Worm (Caenorhabditis elegans) whole organism, L4 larva: Measurements from ENCODE around the gene srbc-83.

Source experiments
- D1046.2 ChIP-seq: fragments of 200-800 bp; sonication (Bioruptor generic); IDR thresholded peaks from 2 replicates; pipeline ENCODE4 v1.3.6; 2022; ENCODE audit warnings: missing genetic modification characterization, missing compliant biosample characterization
- F10B5.3 ChIP-seq: sonication (generic microtip); optimal IDR thresholded peaks from 2 replicates; lab custom pipeline; 2016; ENCODE audit warnings: mild to moderate bottlenecking, missing genetic modification characterization, missing compliant biosample characterization
- F49E8.2 ChIP-seq: sonication (generic microtip); optimal IDR thresholded peaks from 2 replicates; lab custom pipeline; 2016; ENCODE audit warnings: missing compliant biosample characterization, mild to moderate bottlenecking, missing genetic modification characterization, borderline replicate concordance
- T26A8.4 ChIP-seq: fragments of 200-800 bp; sonication (Bioruptor generic); IDR thresholded peaks from 2 replicates; pipeline ENCODE4 v1.3.6; 2022; ENCODE audit warnings: missing genetic modification characterization, missing compliant biosample characterization
- ZK546.5 ChIP-seq, 2 experiments: sonication (generic microtip); optimal IDR thresholded peaks; 2 replicates each; lab custom pipeline; 2017; ENCODE audit warnings: missing biosample characterization in 2 of 2, missing genetic modification characterization in 2 of 2
- ama-1 ChIP-seq: fragments of 150-350 bp; optimal IDR thresholded peaks from 2 replicates; lab custom pipeline; 2014; ENCODE audit warnings: inconsistent platforms, mixed read lengths
- attf-4 ChIP-seq: sonication (generic microtip); optimal IDR thresholded peaks from 3 replicates; lab custom pipeline; 2017; ENCODE audit warnings: missing biosample characterization, missing genetic modification characterization
- ceh-20 ChIP-seq: fragments of 200-800 bp; sonication (Bioruptor generic); IDR thresholded peaks from 2 replicates; pipeline ENCODE4 v1.3.6; 2022; ENCODE audit warnings: missing genetic modification reagents, missing genetic modification characterization, missing compliant biosample characterization
- ceh-32 ChIP-seq: sonication (generic microtip); optimal IDR thresholded peaks from 2 replicates; lab custom pipeline; 2016; ENCODE audit warnings: mild to moderate bottlenecking, missing genetic modification characterization, missing compliant biosample characterization; ENCODE audit not compliant: poor library complexity
- ceh-44 ChIP-seq: fragments of 200-800 bp; sonication (Bioruptor generic); IDR thresholded peaks from 2 replicates; pipeline ENCODE4 v1.3.6; 2022; ENCODE audit warnings: missing genetic modification reagents, missing genetic modification characterization, missing compliant biosample characterization
- ceh-82 ChIP-seq: sonication (generic microtip); optimal IDR thresholded peaks from 2 replicates; lab custom pipeline; 2017; ENCODE audit warnings: missing biosample characterization, missing genetic modification characterization
- cey-2 ChIP-seq: sonication (generic microtip); optimal IDR thresholded peaks from 3 replicates; lab custom pipeline; 2017; ENCODE audit warnings: missing genetic modification characterization, mild to moderate bottlenecking, missing compliant biosample characterization, antibody characterized with exemption, borderline replicate concordance; ENCODE audit not compliant: insufficient read depth
- daf-19 ChIP-seq: fragments of 200-800 bp; sonication (Bioruptor generic); conservative IDR thresholded peaks from 2 replicates; pipeline ENCODE4 v1.3.6; 2022; ENCODE audit warnings: missing genetic modification characterization, missing compliant biosample characterization
- dmd-6 ChIP-seq: fragments of 200-800 bp; sonication (Bioruptor generic); IDR thresholded peaks from 2 replicates; pipeline ENCODE4 v1.3.6; 2022; ENCODE audit warnings: missing genetic modification reagents, missing genetic modification characterization, missing compliant biosample characterization
- duxl-1 ChIP-seq: sonication (generic microtip); optimal IDR thresholded peaks from 2 replicates; lab custom pipeline; 2016; ENCODE audit warnings: mild to moderate bottlenecking, missing genetic modification characterization, moderate library complexity, missing compliant biosample characterization; ENCODE audit not compliant: poor library complexity
- fos-1 ChIP-seq: fragments of 150-350 bp; optimal IDR thresholded peaks from 2 replicates; lab custom pipeline; 2014; ENCODE audit warnings: missing biosample characterization, missing genetic modification characterization
- hlh-30 ChIP-seq: sonication (generic microtip); optimal IDR thresholded peaks from 2 replicates; lab custom pipeline; 2017; ENCODE audit warnings: antibody characterized with exemption, mild to moderate bottlenecking, missing genetic modification characterization, missing compliant biosample characterization; ENCODE audit not compliant: insufficient read depth
- lin-15B ChIP-seq: fragments of 150-350 bp; sonication (generic microtip); optimal IDR thresholded peaks from 3 replicates; lab custom pipeline; 2014; ENCODE audit warnings: missing biosample characterization, missing genetic modification characterization
- lin-29 ChIP-seq: fragments of 200-800 bp; sonication (Bioruptor generic); IDR thresholded peaks from 2 replicates; pipeline ENCODE4 v1.3.6; 2022; ENCODE audit warnings: missing genetic modification reagents, missing genetic modification characterization, missing compliant biosample characterization
- lin-38 ChIP-seq: fragments of 200-800 bp; sonication (Bioruptor generic); IDR thresholded peaks from 2 replicates; pipeline ENCODE4 v1.3.6; 2022; ENCODE audit warnings: missing genetic modification reagents, missing genetic modification characterization, missing compliant biosample characterization
- lin-39 ChIP-seq: fragments of 150-350 bp; optimal IDR thresholded peaks from 2 replicates; lab custom pipeline; 2014; ENCODE audit warnings: missing biosample characterization, missing genetic modification reagents, missing genetic modification characterization
- madf-5 ChIP-seq, 2 experiments: fragments of 200-800 bp; sonication (Bioruptor generic); IDR thresholded peaks; 2 replicates each; pipeline ENCODE4 v1.3.6; 2022; ENCODE audit warnings: missing compliant biosample characterization in 2 of 2, missing genetic modification characterization in 2 of 2
- madf-9 ChIP-seq: fragments of 200-800 bp; sonication (Bioruptor generic); conservative IDR thresholded peaks from 2 replicates; pipeline ENCODE4 v1.3.6; 2022; ENCODE audit warnings: missing genetic modification reagents, missing genetic modification characterization, missing compliant biosample characterization
- mxl-2 ChIP-seq: fragments of 200-800 bp; sonication (Bioruptor generic); conservative IDR thresholded peaks from 2 replicates; pipeline ENCODE4 v1.3.6; 2022; ENCODE audit warnings: missing genetic modification reagents, missing genetic modification characterization, missing compliant biosample characterization
- mxl-3 ChIP-seq: fragments of 200-800 bp; sonication (Bioruptor generic); optimal IDR thresholded peaks from 2 replicates; lab custom pipeline; 2018; ENCODE audit warnings: mild to moderate bottlenecking, missing genetic modification characterization, missing compliant biosample characterization
- nhr-28 ChIP-seq: fragments of 150-350 bp; optimal IDR thresholded peaks from 2 replicates; lab custom pipeline; 2014; ENCODE audit warnings: missing biosample characterization, missing genetic modification characterization
- nhr-48 ChIP-seq: sonication (generic microtip); optimal IDR thresholded peaks from 2 replicates; lab custom pipeline; 2016; ENCODE audit warnings: mild to moderate bottlenecking, missing genetic modification characterization, missing compliant biosample characterization
- set-16 ChIP-seq: fragments of 200-800 bp; sonication (Bioruptor generic); IDR thresholded peaks from 2 replicates; pipeline ENCODE4 v1.3.6; 2022; ENCODE audit warnings: missing genetic modification reagents, missing genetic modification characterization, missing compliant biosample characterization
- spr-1 ChIP-seq: sonication (generic microtip); optimal IDR thresholded peaks from 2 replicates; lab custom pipeline; 2016; ENCODE audit warnings: mild to moderate bottlenecking, missing genetic modification characterization, missing compliant biosample characterization
- tra-1 ChIP-seq: fragments of 200-800 bp; sonication (Bioruptor generic); IDR thresholded peaks from 2 replicates; pipeline ENCODE4 v1.3.6; 2022; ENCODE audit warnings: missing genetic modification reagents, missing genetic modification characterization, missing compliant biosample characterization
- unc-39 ChIP-seq: sonication (generic microtip); optimal IDR thresholded peaks from 2 replicates; lab custom pipeline; 2017; ENCODE audit warnings: missing biosample characterization, missing genetic modification characterization
- zfp-2 ChIP-seq: sonication (generic microtip); optimal IDR thresholded peaks from 2 replicates; lab custom pipeline; 2016; ENCODE audit warnings: mild to moderate bottlenecking, missing genetic modification characterization, missing compliant biosample characterization
- zfp-3 ChIP-seq: fragments of 200-800 bp; sonication (Bioruptor generic); conservative IDR thresholded peaks from 2 replicates; pipeline ENCODE4 v1.3.6; 2022; ENCODE audit warnings: missing genetic modification reagents, missing genetic modification characterization, missing compliant biosample characterization
- zip-11 ChIP-seq: fragments of 200-800 bp; sonication (Bioruptor generic); IDR thresholded peaks from 2 replicates; pipeline ENCODE4 v1.3.6; 2022; ENCODE audit warnings: missing genetic modification characterization, missing compliant biosample characterization
- zip-2 ChIP-seq: fragments of 150-350 bp; optimal IDR thresholded peaks from 2 replicates; lab custom pipeline; 2014; ENCODE audit warnings: missing biosample characterization, missing genetic modification characterization
- ztf-11 ChIP-seq: fragments of 150-350 bp; optimal IDR thresholded peaks from 2 replicates; lab custom pipeline; 2014; ENCODE audit warnings: missing biosample characterization, missing genetic modification characterization

Gene srbc-83

DNA sequence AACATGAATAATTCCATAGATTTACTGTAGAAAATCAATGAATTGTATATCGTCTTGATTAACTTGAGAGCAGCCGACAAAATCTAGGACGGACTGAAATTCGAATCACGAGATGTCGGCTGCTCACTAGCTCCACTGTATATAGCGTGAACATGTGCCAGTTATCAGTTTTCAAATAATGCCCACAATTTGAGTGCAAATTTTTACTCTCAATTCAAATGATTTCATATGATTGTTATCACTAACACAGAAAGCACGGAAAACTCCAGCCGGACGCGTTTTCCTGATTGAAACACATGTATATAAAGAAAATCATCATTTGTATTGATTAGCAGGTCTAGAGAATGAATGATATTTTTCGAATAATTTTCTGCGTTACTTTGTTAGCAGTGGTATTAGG is 4.8 kb upstream of the srbc-83 start, which contains the start of gene oac-5:
oac-5 (plus strand) TSS at position 301 of the 400 bp plus-strand sequence.
- TF ChIP-seq ztf-11 (tag; lab: Kevin White, UChicago) (no peak), lin-15B (tag; lab: Kevin White, UChicago) (no peak), zfp-2 (tag; lab: Kevin White, UChicago) (no peak), dmd-6 (GFP tag; lab: Robert Waterston, UW) (peak; percentile 75), ceh-82 (tag; lab: Kevin White, UChicago) (no peak), mxl-2 (GFP tag; lab: Robert Waterston, UW) (no peak), daf-19 (GFP tag; lab: Robert Waterston, UW) (no peak), zip-11 (GFP tag; lab: Robert Waterston, UW) (no peak)

DNA sequence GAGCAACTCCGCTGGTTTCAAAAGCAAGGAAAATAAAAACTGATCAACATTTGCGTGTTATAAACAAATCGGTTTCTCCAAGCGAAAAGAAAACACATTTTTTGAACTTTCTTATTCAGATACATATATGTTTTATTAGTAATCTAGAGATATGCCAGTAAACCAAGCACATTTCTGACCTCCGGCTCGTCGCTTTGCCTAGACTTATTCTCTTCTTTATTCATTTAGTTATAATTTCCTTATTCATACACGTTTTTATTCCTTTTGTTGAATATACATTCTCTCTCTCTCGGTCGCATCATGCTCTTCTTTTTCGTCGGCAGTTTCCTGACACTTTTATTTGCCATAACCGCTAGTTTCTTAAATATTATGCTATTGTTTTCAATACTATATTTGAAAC is 1.5 kb downstream of the srbc-83 start, which contains the start of gene srbc-84:
srbc-84 (plus strand) TSS at position 301 of the 400 bp plus-strand sequence.
- no peak for TF ChIP-seq madf-9 (GFP tag; lab: Robert Waterston, UW)

DNA sequence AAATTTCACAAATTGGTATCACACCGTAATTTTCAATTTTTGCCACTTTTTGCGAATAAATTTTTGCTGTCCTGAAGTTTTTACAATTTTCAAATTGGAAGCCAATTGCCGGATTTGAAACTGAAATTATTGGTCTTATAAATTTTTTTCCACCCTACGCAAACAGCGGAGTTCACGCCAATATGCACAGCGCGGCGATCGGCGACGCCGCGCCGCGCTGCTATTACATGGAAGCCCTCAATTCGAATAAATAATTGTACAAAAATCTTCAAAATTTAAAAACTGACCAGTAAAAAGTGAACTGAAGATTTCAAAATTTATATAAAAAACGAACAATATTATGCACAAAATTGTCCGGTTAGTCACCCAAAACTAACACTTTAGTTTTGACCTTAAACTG is 2.7 kb downstream of the srbc-83 start:
- TF ChIP-seq set-16 (GFP tag; lab: Robert Waterston, UW) (no peak), zip-11 (GFP tag; lab: Robert Waterston, UW) (no peak), lin-29 (GFP tag; lab: Robert Waterston, UW) (no peak), nhr-48 (no peak), mxl-3 (GFP tag; lab: Kevin White, UChicago) (no peak), T26A8.4 (GFP tag; lab: Robert Waterston, UW) (no peak), ceh-20 (no peak), fos-1 (tag; lab: Kevin White, UChicago) (no peak), ZK546.5 (tag; optimal IDR thresholded peaks at IDR 0.05; lab: Kevin White, UChicago) (no peak), ceh-32 (tag; lab: Kevin White, UChicago) (no peak), lin-38 (GFP tag; lab: Robert Waterston, UW) (no peak), lin-39 (no peak), spr-1 (tag; lab: Kevin White, UChicago) (no peak), ama-1 (no peak), unc-39 (tag; lab: Kevin White, UChicago) (no peak), D1046.2 (GFP tag; lab: Robert Waterston, UW) (no peak), hlh-30 (tag; lab: Kevin White, UChicago) (no peak), F10B5.3 (tag; lab: Kevin White, UChicago) (no peak)

DNA sequence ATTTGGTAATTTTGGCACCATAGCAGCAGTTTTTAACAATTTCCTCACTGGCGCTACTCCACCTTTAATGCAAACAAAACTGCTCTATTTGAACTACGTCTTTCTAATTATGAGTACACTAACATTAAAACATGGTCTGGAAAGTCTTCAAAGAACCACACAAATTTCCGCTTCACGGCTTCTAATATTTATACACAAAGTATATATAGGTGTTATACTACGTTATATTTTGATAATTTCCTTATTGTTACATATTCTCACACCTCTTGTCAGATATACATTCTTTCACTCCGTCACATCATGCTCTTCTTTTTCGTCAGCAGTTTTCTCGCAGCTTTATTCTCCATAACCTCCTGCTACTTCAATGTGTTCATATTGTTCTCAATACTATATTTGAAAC is 3.1 kb downstream of the srbc-83 start, which contains the start of gene srbc-82:
srbc-82 (plus strand) TSS at position 301 of the 400 bp plus-strand sequence.
- TF ChIP-seq zip-2 (tag; lab: Kevin White, UChicago) (no peak), madf-5 (GFP tag; IDR thresholded peaks at IDR 0.05; lab: Robert Waterston, UW) (no peak), madf-9 (GFP tag; lab: Robert Waterston, UW) (no peak), ceh-44 (GFP tag; lab: Robert Waterston, UW) (no peak), tra-1 (GFP tag; lab: Robert Waterston, UW) (no peak), cey-2 (tag; lab: Kevin White, UChicago) (no peak), fos-1 (tag; lab: Kevin White, UChicago) (no peak), attf-4 (tag; lab: Kevin White, UChicago) (no peak), duxl-1 (no peak), ztf-11 (tag; lab: Kevin White, UChicago) (no peak), zfp-3 (GFP tag; lab: Robert Waterston, UW) (no peak), lin-15B (tag; lab: Kevin White, UChicago) (no peak), F49E8.2 (tag; lab: Kevin White, UChicago) (no peak), zfp-2 (tag; lab: Kevin White, UChicago) (no peak), nhr-28 (tag; lab: Kevin White, UChicago) (no peak)
